Fruit fly (Drosophila melanogaster) whole organism, embryonic: Measurements from ENCODE around the gene CG44329.

ENCODE experiments used
- BEAF-32 ChIP-seq: fragments of 200-800 bp; sonication (Bioruptor generic); optimal IDR thresholded peaks from 3 replicates; lab custom pipeline; 2017; ENCODE audit warnings: missing biosample characterization, missing genetic modification characterization, mild to moderate bottlenecking, moderate library complexity, missing genetic modification reagents
- CG10979 ChIP-seq: fragments of 200-800 bp; sonication (Bioruptor generic); optimal IDR thresholded peaks from 2 replicates; lab custom pipeline; 2018; ENCODE audit warnings: missing biosample characterization, mild to moderate bottlenecking, missing genetic modification characterization, moderate library complexity
- CG12236 ChIP-seq: fragments of 200-800 bp; sonication (Bioruptor generic); optimal IDR thresholded peaks from 2 replicates; lab custom pipeline; 2016; ENCODE audit warnings: missing biosample characterization, missing genetic modification characterization
- CG14050 ChIP-seq: fragments of 200-800 bp; sonication (Bioruptor generic); IDR thresholded peaks from 3 replicates; pipeline ENCODE4 v1.3.6; 2022; ENCODE audit warnings: missing biosample characterization, missing genetic modification characterization
- CG16813 ChIP-seq: fragments of 200-800 bp; sonication (Bioruptor generic); IDR thresholded peaks from 3 replicates; pipeline ENCODE4 v1.3.6; 2022; ENCODE audit warnings: missing biosample characterization, missing genetic modification characterization; ENCODE audit not compliant: partially characterized antibody
- CG34224 ChIP-seq: fragments of 200-800 bp; sonication (Bioruptor generic); IDR thresholded peaks from 3 replicates; pipeline ENCODE4 v1.3.6; 2022; ENCODE audit warnings: missing biosample characterization, missing genetic modification characterization; ENCODE audit not compliant: partially characterized antibody
- CG6791 ChIP-seq: fragments of 200-800 bp; sonication (Bioruptor generic); IDR thresholded peaks from 3 replicates; pipeline ENCODE4 v1.3.6; 2022; ENCODE audit warnings: missing biosample characterization, missing genetic modification characterization; ENCODE audit not compliant: partially characterized antibody
- CG9876 ChIP-seq: fragments of 200-800 bp; sonication (Bioruptor generic); optimal IDR thresholded peaks from 2 replicates; lab custom pipeline; 2016; ENCODE audit warnings: missing biosample characterization, missing genetic modification characterization
- Deaf1 ChIP-seq: fragments of 200-800 bp; optimal IDR thresholded peaks from 3 replicates; lab custom pipeline; 2019; ENCODE audit warnings: missing biosample characterization, mild to moderate bottlenecking, missing genetic modification characterization, moderate library complexity
- Dref ChIP-seq: fragments of 200-800 bp; sonication (Bioruptor generic); IDR thresholded peaks from 2 replicates; pipeline ENCODE4 v1.3.6; 2022; ENCODE audit warnings: missing biosample characterization, missing genetic modification characterization
- E2f2 ChIP-seq: fragments of 200-800 bp; sonication (Bioruptor generic); IDR thresholded peaks from 2 replicates; pipeline ENCODE4 v1.3.6; 2022; ENCODE audit warnings: missing biosample characterization, missing genetic modification characterization
- Scr ChIP-seq: fragments of 200-800 bp; sonication (Bioruptor generic); IDR thresholded peaks from 2 replicates; pipeline ENCODE4 v1.3.6; 2022; ENCODE audit warnings: missing biosample characterization, missing genetic modification characterization; ENCODE audit not compliant: partially characterized antibody
- Spps ChIP-seq: fragments of 200-800 bp; sonication (Bioruptor generic); optimal IDR thresholded peaks from 2 replicates; lab custom pipeline; 2018; ENCODE audit warnings: missing biosample characterization, mild to moderate bottlenecking, missing genetic modification characterization
- ase ChIP-seq: fragments of 200-800 bp; sonication (Bioruptor generic); IDR thresholded peaks from 3 replicates; pipeline ENCODE4 v1.3.6; 2022; ENCODE audit warnings: missing biosample characterization, missing genetic modification characterization
- ash1 ChIP-seq: fragments of 200-800 bp; sonication (Bioruptor generic); optimal IDR thresholded peaks from 2 replicates; lab custom pipeline; 2018; ENCODE audit warnings: missing biosample characterization, mild to moderate bottlenecking, missing genetic modification characterization
- bbx ChIP-seq: fragments of 200-800 bp; sonication (Bioruptor generic); IDR thresholded peaks from 2 replicates; pipeline ENCODE4 v1.3.6; 2022; ENCODE audit warnings: missing biosample characterization, missing genetic modification characterization; ENCODE audit not compliant: partially characterized antibody
- chinmo ChIP-seq: fragments of 200-800 bp; sonication (Bioruptor generic); IDR thresholded peaks from 4 replicates; pipeline ENCODE4 v1.3.6; 2022; ENCODE audit warnings: missing biosample characterization, missing genetic modification characterization; ENCODE audit not compliant: partially characterized antibody
- hbn ChIP-seq: fragments of 200-800 bp; sonication (Bioruptor generic); IDR thresholded peaks from 2 replicates; pipeline ENCODE4 v1.3.6; 2022; ENCODE audit warnings: missing biosample characterization, missing genetic modification characterization; ENCODE audit not compliant: partially characterized antibody
- lbe ChIP-seq: fragments of 200-800 bp; sonication (Bioruptor generic); optimal IDR thresholded peaks from 2 replicates; lab custom pipeline; 2016; ENCODE audit warnings: missing biosample characterization, mild to moderate bottlenecking, missing genetic modification characterization
- odd ChIP-seq: fragments of 200-800 bp; sonication (Bioruptor generic); optimal IDR thresholded peaks from 2 replicates; lab custom pipeline; 2017; ENCODE audit warnings: missing biosample characterization, mild to moderate bottlenecking, missing genetic modification characterization

Gene CG44329

dm6 chrX:5763443-5764000 is 49.3 kb downstream of the CG44329 start (continued):
- peak; percentile 18 for TF ChIP-seq Scr
- TF ChIP-seq CG14050 (GFP tag; lab: Robert Waterston, UW), result no peak
- 0 out of 4 replicates have a peak, but pooled peaks have one; percentile 47 for TF ChIP-seq chinmo (GFP tag; lab: Robert Waterston, UW)
- TF ChIP-seq E2f2 (GFP tag; lab: Robert Waterston, UW), result no peak
- no peak for TF ChIP-seq lbe (GFP tag; lab: Kevin White, UChicago)
- peak; percentile 16 for TF ChIP-seq BEAF-32 (GFP tag; lab: Kevin White, UChicago)
- TF ChIP-seq CG16813 (GFP tag; lab: Robert Waterston, UW), result peak; percentile 24; the same call in 1 of the 3 replicates
- TF ChIP-seq Dref (GFP tag; lab: Robert Waterston, UW), result peak; percentile 55
- TF ChIP-seq bbx (GFP tag; lab: Robert Waterston, UW), result no peak; the same call in 1 of the 2 replicates
- TF ChIP-seq odd, result no peak
- TF ChIP-seq CG6791 (GFP tag; lab: Robert Waterston, UW), result peak; percentile 44; the same call in 1 of the 3 replicates
- peak; percentile 18; the same call in 1 of the 3 replicates for TF ChIP-seq CG34224 (GFP tag; lab: Robert Waterston, UW)
- TF ChIP-seq CG9876, result no peak
- no peak for TF ChIP-seq ash1 (GFP tag; lab: Kevin White, UChicago)
- peak; percentile 17 for TF ChIP-seq CG10979 (tag; lab: Kevin White, UChicago)
- TF ChIP-seq hbn (GFP tag; lab: Robert Waterston, UW), result 0 out of 2 replicates have a peak, but pooled peaks have one; percentile 19
- no peak for TF ChIP-seq Deaf1
- no peak for TF ChIP-seq Spps (tag; lab: Kevin White, UChicago)
- TF ChIP-seq ase (GFP tag; lab: Robert Waterston, UW), result no peak
- no peak for TF ChIP-seq CG12236
- TF ChIP-seq, all 482 proteins: peak for 19
